Worm (Caenorhabditis elegans) whole organism, L4 larva: ENCODE measurements around the gene dmsr-11.
A peak's percentile ranks its signal among the peaks of the same experiment; 100 is the strongest.

Experiments used
- F26F4.8 ChIP-seq: fragments of 200-800 bp; sonication (Bioruptor generic); conservative IDR thresholded peaks from 2 replicates; pipeline ENCODE4 v1.3.6; 2022; ENCODE audit warnings: missing genetic modification characterization, missing compliant biosample characterization
- F37D6.2 ChIP-seq: sonication (generic microtip); optimal IDR thresholded peaks from 2 replicates; lab custom pipeline; 2016; ENCODE audit warnings: mild to moderate bottlenecking, missing genetic modification characterization, missing compliant biosample characterization
- T20F7.1 ChIP-seq: fragments of 200-800 bp; sonication (Bioruptor generic); optimal IDR thresholded peaks from 2 replicates; lab custom pipeline; 2018; ENCODE audit warnings: mild to moderate bottlenecking, missing genetic modification characterization, missing compliant biosample characterization
- Y105C5A.15 ChIP-seq: fragments of 200-800 bp; sonication (Bioruptor generic); IDR thresholded peaks from 2 replicates; pipeline ENCODE4 v1.3.6; 2022; ENCODE audit warnings: missing genetic modification characterization, missing compliant biosample characterization
- ZK546.5 ChIP-seq, 2 experiments: sonication (generic microtip); optimal IDR thresholded peaks; 2 replicates each; lab custom pipeline; 2017; ENCODE audit warnings: missing biosample characterization in 2 of 2, missing genetic modification characterization in 2 of 2
- aha-1 ChIP-seq: fragments of 150-350 bp; peaks from one replicate; lab custom pipeline; 2014; ENCODE audit warnings: missing biosample characterization, missing genetic modification characterization
- attf-4 ChIP-seq: sonication (generic microtip); optimal IDR thresholded peaks from 3 replicates; lab custom pipeline; 2017; ENCODE audit warnings: missing biosample characterization, missing genetic modification characterization
- ceh-82 ChIP-seq: sonication (generic microtip); optimal IDR thresholded peaks from 2 replicates; lab custom pipeline; 2017; ENCODE audit warnings: missing biosample characterization, missing genetic modification characterization
- daf-12 ChIP-seq: fragments of 150-350 bp; optimal IDR thresholded peaks from 2 replicates; lab custom pipeline; 2014; ENCODE audit warnings: missing biosample characterization, missing genetic modification reagents, missing genetic modification characterization
- daf-19 ChIP-seq: fragments of 200-800 bp; sonication (Bioruptor generic); conservative IDR thresholded peaks from 2 replicates; pipeline ENCODE4 v1.3.6; 2022; ENCODE audit warnings: missing genetic modification characterization, missing compliant biosample characterization
- daf-8 ChIP-seq: fragments of 200-800 bp; sonication (Bioruptor generic); IDR thresholded peaks from 2 replicates; pipeline ENCODE4 v1.3.6; 2022; ENCODE audit warnings: missing genetic modification characterization, missing compliant biosample characterization
- dmd-6 ChIP-seq: fragments of 200-800 bp; sonication (Bioruptor generic); IDR thresholded peaks from 2 replicates; pipeline ENCODE4 v1.3.6; 2022; ENCODE audit warnings: missing genetic modification reagents, missing genetic modification characterization, missing compliant biosample characterization
- dmd-8 ChIP-seq: fragments of 200-800 bp; sonication (Bioruptor generic); IDR thresholded peaks from 2 replicates; pipeline ENCODE4 v1.3.6; 2022; ENCODE audit warnings: missing genetic modification characterization, missing compliant biosample characterization
- dpl-1 ChIP-seq: fragments of 150-350 bp; optimal IDR thresholded peaks from 2 replicates; lab custom pipeline; 2014; ENCODE audit warnings: missing biosample characterization, missing genetic modification reagents, missing genetic modification characterization
- lin-1 ChIP-seq: fragments of 200-800 bp; sonication (Bioruptor generic); IDR thresholded peaks from 2 replicates; pipeline ENCODE4 v1.3.6; 2022; ENCODE audit warnings: missing genetic modification reagents, missing genetic modification characterization, missing compliant biosample characterization
- lin-38 ChIP-seq: fragments of 200-800 bp; sonication (Bioruptor generic); IDR thresholded peaks from 2 replicates; pipeline ENCODE4 v1.3.6; 2022; ENCODE audit warnings: missing genetic modification reagents, missing genetic modification characterization, missing compliant biosample characterization
- mxl-2 ChIP-seq: fragments of 200-800 bp; sonication (Bioruptor generic); conservative IDR thresholded peaks from 2 replicates; pipeline ENCODE4 v1.3.6; 2022; ENCODE audit warnings: missing genetic modification reagents, missing genetic modification characterization, missing compliant biosample characterization
- nhr-10 ChIP-seq: fragments of 150-350 bp; optimal IDR thresholded peaks from 2 replicates; lab custom pipeline; 2014; ENCODE audit warnings: missing biosample characterization, missing genetic modification characterization
- nhr-111 ChIP-seq: fragments of 200-800 bp; sonication (Bioruptor generic); optimal IDR thresholded peaks from 2 replicates; lab custom pipeline; 2018; ENCODE audit warnings: mild to moderate bottlenecking, missing genetic modification characterization, missing compliant biosample characterization
- nhr-237 ChIP-seq: sonication (generic microtip); optimal IDR thresholded peaks from 2 replicates; lab custom pipeline; 2017; ENCODE audit warnings: missing biosample characterization, missing genetic modification characterization
- nhr-28 ChIP-seq: fragments of 150-350 bp; optimal IDR thresholded peaks from 2 replicates; lab custom pipeline; 2014; ENCODE audit warnings: missing biosample characterization, missing genetic modification characterization
- nhr-41 ChIP-seq: fragments of 200-800 bp; sonication (Bioruptor generic); IDR thresholded peaks from 2 replicates; pipeline ENCODE4 v1.3.6; 2022; ENCODE audit warnings: missing genetic modification reagents, missing genetic modification characterization, missing compliant biosample characterization
- nhr-77 ChIP-seq: fragments of 150-350 bp; optimal IDR thresholded peaks from 2 replicates; lab custom pipeline; 2014; ENCODE audit warnings: missing biosample characterization, missing genetic modification characterization
- pqm-1 ChIP-seq: sonication (generic microtip); optimal IDR thresholded peaks from 2 replicates; lab custom pipeline; 2017; ENCODE audit warnings: missing biosample characterization, missing genetic modification characterization
- sdz-12 ChIP-seq: fragments of 200-800 bp; sonication (Bioruptor generic); optimal IDR thresholded peaks from 2 replicates; lab custom pipeline; 2018; ENCODE audit warnings: mild to moderate bottlenecking, missing genetic modification characterization, missing compliant biosample characterization
- spr-1 ChIP-seq: sonication (generic microtip); optimal IDR thresholded peaks from 2 replicates; lab custom pipeline; 2016; ENCODE audit warnings: mild to moderate bottlenecking, missing genetic modification characterization, missing compliant biosample characterization
- spr-3 ChIP-seq: fragments of 200-800 bp; sonication (Bioruptor generic); optimal IDR thresholded peaks from 2 replicates; lab custom pipeline; 2018; ENCODE audit warnings: mild to moderate bottlenecking, missing genetic modification characterization, missing compliant biosample characterization
- tra-1 ChIP-seq: fragments of 200-800 bp; sonication (Bioruptor generic); IDR thresholded peaks from 2 replicates; pipeline ENCODE4 v1.3.6; 2022; ENCODE audit warnings: missing genetic modification reagents, missing genetic modification characterization, missing compliant biosample characterization
- unc-62 ChIP-seq, 3 experiments: fragments of 150-350 bp in 1 of 3; sonication (generic microtip); optimal IDR thresholded peaks in 2 of 3; peaks in 1 of 3; 1 replicate in 1 of 3; 2 replicates in 2 of 3; lab custom pipeline; 2014 to 2017; ENCODE audit warnings: missing biosample characterization in 3 of 3, missing genetic modification characterization in 3 of 3, missing genetic modification reagents in 3 of 3, missing genotype in 1 of 3
- vab-7 ChIP-seq: fragments of 200-800 bp; sonication (Bioruptor generic); IDR thresholded peaks from 2 replicates; pipeline ENCODE4 v1.3.6; 2022; ENCODE audit warnings: missing genetic modification reagents, missing genetic modification characterization, missing compliant biosample characterization
- zip-11 ChIP-seq: fragments of 200-800 bp; sonication (Bioruptor generic); IDR thresholded peaks from 2 replicates; pipeline ENCODE4 v1.3.6; 2022; ENCODE audit warnings: missing genetic modification characterization, missing compliant biosample characterization
- ztf-7 ChIP-seq: fragments of 150-350 bp; optimal IDR thresholded peaks from 2 replicates; lab custom pipeline; 2014; ENCODE audit warnings: missing biosample characterization, missing genetic modification characterization

The dmsr-11 gene

DNA sequence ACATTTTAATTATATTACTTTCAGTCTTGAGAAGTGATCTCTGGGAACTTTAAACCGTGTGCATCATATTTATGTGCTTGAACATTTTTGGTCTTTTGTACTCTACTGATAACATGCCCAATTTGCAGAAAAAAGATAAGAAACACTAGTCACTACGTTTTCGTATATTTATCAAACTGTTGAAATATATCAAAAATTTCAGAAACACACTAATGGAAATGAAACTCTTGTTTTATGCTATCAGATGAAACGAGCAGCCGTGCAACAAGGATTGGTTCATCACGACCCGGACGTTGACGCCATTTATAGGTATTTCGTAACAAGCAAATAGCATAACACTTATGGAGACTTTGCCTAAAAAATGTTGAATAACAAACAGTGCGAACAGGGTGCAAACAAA, 19.5 kb upstream of the dmsr-11 start:
- TF ChIP-seq dmd-6 (GFP tag; lab: Robert Waterston, UW) = peak; percentile 93
- TF ChIP-seq ceh-82 (tag; lab: Kevin White, UChicago) = no peak
- TF ChIP-seq nhr-237 (tag; lab: Kevin White, UChicago) = no peak
- no peak for TF ChIP-seq spr-1
- no peak for TF ChIP-seq attf-4 (tag; lab: Kevin White, UChicago)
- peak in 1 of 2 experiments; percentile 81 for TF ChIP-seq unc-62 (GFP tag; optimal IDR thresholded peaks at IDR 0.05 in 1 of 2; lab: Kevin White, UChicago)
- TF ChIP-seq unc-62 (tag; optimal IDR thresholded peaks at IDR 0.05; lab: Kevin White, UChicago) = no peak
- TF ChIP-seq pqm-1 = peak; percentile 93
- TF ChIP-seq nhr-28 (tag; lab: Kevin White, UChicago) = peak; percentile 87
- TF ChIP-seq nhr-77 = peak; percentile 58
- peak; percentile 4 for TF ChIP-seq T20F7.1

DNA sequence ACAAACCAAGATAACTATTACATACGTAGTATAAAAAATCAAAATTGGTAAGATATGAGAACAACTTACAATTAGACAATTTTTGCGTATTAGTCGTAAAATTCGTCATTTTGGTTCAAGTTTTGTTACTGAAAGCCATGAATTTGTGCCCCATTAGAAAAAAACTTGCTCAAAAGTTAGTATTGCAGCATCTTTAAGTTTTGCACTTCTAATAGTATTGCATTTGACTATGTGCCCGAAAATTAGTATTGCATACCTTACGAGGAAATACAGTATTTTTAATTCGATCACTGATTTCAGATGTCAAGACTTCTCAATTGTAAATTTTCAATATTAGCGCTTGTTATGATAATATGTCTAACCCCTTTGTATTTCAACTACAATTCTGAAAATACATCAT, 17.6 kb upstream of the dmsr-11 start, which contains the start of gene T15B7.8:
T15B7.8 (plus strand) TSS at position 301 of the 400 bp plus-strand sequence.
- TF ChIP-seq spr-3 (GFP tag; lab: Kevin White, UChicago) = no peak
- TF ChIP-seq dmd-8 = no peak
- no peak for TF ChIP-seq lin-38 (GFP tag; lab: Robert Waterston, UW)
- no peak for TF ChIP-seq nhr-41
- TF ChIP-seq zip-11 (GFP tag; lab: Robert Waterston, UW) = no peak
- TF ChIP-seq tra-1 (GFP tag; lab: Robert Waterston, UW) = no peak
- no peak for TF ChIP-seq ZK546.5 (tag; optimal IDR thresholded peaks at IDR 0.05; lab: Kevin White, UChicago)

DNA sequence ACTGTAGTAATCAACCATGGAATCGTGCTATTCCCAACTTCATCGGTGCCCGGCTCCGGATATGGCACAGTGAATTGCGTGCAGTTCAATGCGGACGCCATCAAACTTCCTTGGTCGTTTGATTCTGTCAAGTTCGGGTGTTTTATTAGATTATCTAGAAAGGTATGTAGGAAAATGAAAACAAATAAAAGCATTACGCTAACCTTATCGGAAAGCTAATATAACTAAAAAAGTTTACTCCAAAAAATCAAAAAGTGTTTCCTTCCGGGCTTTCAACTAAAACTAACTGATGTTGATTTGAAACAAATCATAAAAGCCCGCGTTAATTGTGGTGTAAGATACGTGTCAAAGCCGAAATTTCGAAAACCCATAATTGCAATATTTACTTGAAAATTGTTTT, 15.9 kb upstream of the dmsr-11 start, which contains the start of gene dmsr-13:
dmsr-13 (minus strand) TSS at position 101 of the 400 bp plus-strand sequence.
- no peak for TF ChIP-seq F37D6.2 (tag; lab: Kevin White, UChicago)
- no peak for TF ChIP-seq mxl-2 (GFP tag; lab: Robert Waterston, UW)
- TF ChIP-seq, all 104 proteins: peak for 0

DNA sequence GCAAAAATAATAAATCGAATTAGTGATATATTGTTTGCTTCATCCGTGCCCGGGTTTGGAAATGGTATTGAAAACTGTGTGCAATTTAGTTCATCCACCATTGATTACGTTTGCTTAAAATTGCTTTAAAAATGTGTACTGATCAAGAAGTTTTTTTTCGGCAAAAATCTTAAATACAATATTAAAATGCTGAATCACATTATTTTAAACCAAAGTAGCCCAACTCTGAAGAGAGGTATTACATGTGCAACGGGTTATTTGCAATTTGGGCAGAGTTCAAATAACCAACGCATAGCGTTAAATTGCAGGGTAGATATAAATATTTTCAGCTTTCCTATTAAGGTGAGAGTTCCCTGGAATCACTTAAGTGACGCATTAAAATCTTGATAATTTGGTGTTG, 13.3 kb upstream of the dmsr-11 start, which contains the start of gene dmsr-14:
dmsr-14 (minus strand) TSS at position 101 of the 400 bp plus-strand sequence.
- no peak for TF ChIP-seq daf-19 (GFP tag; lab: Robert Waterston, UW)
- TF ChIP-seq nhr-111 (GFP tag; lab: Kevin White, UChicago) = no peak
- no peak for TF ChIP-seq dpl-1 (GFP tag; lab: Kevin White, UChicago)
- no peak for TF ChIP-seq vab-7 (GFP tag; lab: Robert Waterston, UW)
- TF ChIP-seq F26F4.8 (GFP tag; lab: Robert Waterston, UW) = no peak
- TF ChIP-seq daf-8 (GFP tag; lab: Robert Waterston, UW) = no peak
- TF ChIP-seq attf-4 (tag; lab: Kevin White, UChicago) = no peak
- TF ChIP-seq lin-1 (GFP tag; lab: Robert Waterston, UW) = no peak
- TF ChIP-seq Y105C5A.15 (GFP tag; lab: Robert Waterston, UW) = no peak
- TF ChIP-seq daf-12 = no peak
- TF ChIP-seq spr-3 (GFP tag; lab: Kevin White, UChicago) = no peak
- no peak for TF ChIP-seq ceh-82 (tag; lab: Kevin White, UChicago)
- no peak for TF ChIP-seq nhr-10
- TF ChIP-seq sdz-12 (GFP tag; lab: Kevin White, UChicago) = no peak
- TF ChIP-seq, all 104 proteins: peak for 0

DNA sequence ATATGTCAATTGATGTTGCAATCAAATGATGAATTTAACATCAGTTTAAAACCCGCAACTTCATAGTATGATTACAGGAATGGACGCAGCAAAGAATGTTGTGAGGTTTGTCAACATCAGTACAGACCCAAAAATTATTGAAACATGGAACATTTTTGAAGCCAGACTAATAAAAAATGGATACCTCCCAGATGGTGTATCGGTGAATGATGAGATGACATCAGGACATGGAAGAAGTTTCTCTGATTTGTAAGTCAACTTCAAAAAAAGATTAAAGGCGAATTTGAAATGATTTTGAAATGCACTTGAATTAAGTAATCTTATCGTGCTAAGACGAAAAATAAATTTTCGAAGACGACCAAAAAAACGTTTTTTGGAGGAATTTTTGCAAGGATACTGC, 10.0 kb upstream of the dmsr-11 start:
- TF ChIP-seq daf-8 (GFP tag; lab: Robert Waterston, UW) = no peak
- peak in 1 of 2 experiments; percentile 37 for TF ChIP-seq unc-62 (GFP tag; optimal IDR thresholded peaks at IDR 0.05 in 1 of 2; lab: Kevin White, UChicago)
- no peak for TF ChIP-seq unc-62 (tag; optimal IDR thresholded peaks at IDR 0.05; lab: Kevin White, UChicago)
- peak; percentile 65 for TF ChIP-seq aha-1 (tag; lab: Kevin White, UChicago)
- no peak for TF ChIP-seq ztf-7 (tag; lab: Kevin White, UChicago)
